Worm (Caenorhabditis elegans) whole organism, L4/young adult: Measurements from ENCODE around the gene tceb-3.

Experiments
- W03F9.2 ChIP-seq: fragments of 150-350 bp; optimal IDR thresholded peaks from 2 replicates; lab custom pipeline; 2014; ENCODE audit warnings: missing biosample characterization, missing genetic modification characterization
- dao-5 ChIP-seq: sonication (generic microtip); optimal IDR thresholded peaks from 2 replicates; lab custom pipeline; 2016; ENCODE audit warnings: missing genotype, missing genetic modification characterization, moderate library complexity, missing compliant biosample characterization
- him-1 ChIP-seq: sonication (generic microtip); optimal IDR thresholded peaks from 2 replicates; lab custom pipeline; 2016; ENCODE audit warnings: missing genotype, missing genetic modification reagents, missing genetic modification characterization, missing compliant biosample characterization

- no peak for TF ChIP-seq dao-5 (tag; lab: Kevin White, UChicago)
- no peak for TF ChIP-seq W03F9.2
- TF ChIP-seq him-1: no peak
Measured at ce11 chrII:10894996-10895395, 52.2 kb downstream of the tceb-3 start, which contains the start of gene sra-10.
